Worm (Caenorhabditis elegans) whole organism, L3 larva: ENCODE measurements around the gene brp-1.

Experiments
- ceh-82 ChIP-seq: fragments of 150-350 bp; optimal IDR thresholded peaks from 2 replicates; lab custom pipeline; 2014; ENCODE audit warnings: missing biosample characterization, missing genetic modification characterization
- fos-1 ChIP-seq: fragments of 150-350 bp; optimal IDR thresholded peaks from 2 replicates; lab custom pipeline; 2014; ENCODE audit warnings: missing biosample characterization, missing genetic modification characterization
- lsy-12 ChIP-seq: sonication (generic microtip); optimal IDR thresholded peaks from 2 replicates; lab custom pipeline; 2016; ENCODE audit warnings: mild to moderate bottlenecking, missing genetic modification characterization, missing compliant biosample characterization
- snpc-4 ChIP-seq: fragments of 150-350 bp; optimal IDR thresholded peaks from 2 replicates; lab custom pipeline; 2014; ENCODE audit warnings: missing biosample characterization, missing genetic modification characterization
- ztf-11 ChIP-seq: fragments of 150-350 bp; optimal IDR thresholded peaks from 2 replicates; lab custom pipeline; 2014; ENCODE audit warnings: missing biosample characterization, missing genetic modification characterization

- TF ChIP-seq ztf-11 (tag; lab: Kevin White, UChicago) (no peak), lsy-12 (tag; lab: Kevin White, UChicago) (no peak), ceh-82 (tag; lab: Kevin White, UChicago) (no peak), snpc-4 (tag; lab: Kevin White, UChicago) (no peak), fos-1 (tag; lab: Kevin White, UChicago) (no peak)
These were observed 39.6 kb upstream of the brp-1 start for ce11 chrIII:11980743-11981142.
